Worm (Caenorhabditis elegans): Measurements from ENCODE around the gene hum-8.

Gene hum-8

ce11 chrIV:438384-438783, 2.0 kb downstream of the hum-8 start:
- TF ChIP-seq che-1 (tag; optimal IDR thresholded peaks at IDR 0.05) (no peak), sox-2 (GFP tag; IDR thresholded peaks at IDR 0.05) (no peak), ceh-48 (tag; optimal IDR thresholded peaks at IDR 0.05) (no peak), fkh-6 (tag; optimal IDR thresholded peaks at IDR 0.05) (no peak), ttx-3 (tag; optimal IDR thresholded peaks at IDR 0.05) (no peak), ceh-45 (GFP tag; IDR thresholded peaks at IDR 0.05) (no peak), sox-4 (tag; optimal IDR thresholded peaks at IDR 0.05) (no peak), ztf-16 (tag; optimal IDR thresholded peaks at IDR 0.05) (no peak), C08G9.2 (tag; optimal IDR thresholded peaks at IDR 0.05) (no peak), pha-4 (tag; optimal IDR thresholded peaks at IDR 0.05) (no peak), nhr-11 (tag; optimal IDR thresholded peaks at IDR 0.05) (no peak), nhr-232 (tag; optimal IDR thresholded peaks at IDR 0.05) (no peak), pag-3 (tag; optimal IDR thresholded peaks at IDR 0.05; ENCODE audit: borderline replicate concordance) (no peak), ceh-2 (tag; optimal IDR thresholded peaks at IDR 0.05) (no peak), ahr-1 (tag; optimal IDR thresholded peaks at IDR 0.05) (no peak), ceh-18 (tag; optimal IDR thresholded peaks at IDR 0.05) (no peak)

ce11 chrIV:428869-429268, 11.5 kb downstream of the hum-8 start, which contains the start of gene Y66H1A.5:
Gene Y66H1A.5, minus strand, starts transcription at chrIV:429133.
- TF ChIP-seq eyg-1 (tag; optimal IDR thresholded peaks at IDR 0.05), result no peak
- no peak for TF ChIP-seq sox-2 (GFP tag; IDR thresholded peaks at IDR 0.05)
- no peak for TF ChIP-seq dve-1 (tag; optimal IDR thresholded peaks at IDR 0.05)
- TF ChIP-seq ttx-3 (tag; optimal IDR thresholded peaks at IDR 0.05), result no peak
- no peak for TF ChIP-seq hlh-13 (GFP tag; optimal IDR thresholded peaks at IDR 0.05)
- no peak for TF ChIP-seq sox-4 (tag; optimal IDR thresholded peaks at IDR 0.05)

ce11 chrIV:427100-427908, 13.1 kb downstream of the hum-8 start:
- TF ChIP-seq hlh-13 (GFP tag; optimal IDR thresholded peaks at IDR 0.05) (no peak), npax-4 (tag; optimal IDR thresholded peaks at IDR 0.05) (no peak), gmeb-2 (tag; optimal IDR thresholded peaks at IDR 0.05) (no peak), ahr-1 (tag; optimal IDR thresholded peaks at IDR 0.05) (no peak), ceh-31 (tag; optimal IDR thresholded peaks at IDR 0.05) (no peak)

DNA sequence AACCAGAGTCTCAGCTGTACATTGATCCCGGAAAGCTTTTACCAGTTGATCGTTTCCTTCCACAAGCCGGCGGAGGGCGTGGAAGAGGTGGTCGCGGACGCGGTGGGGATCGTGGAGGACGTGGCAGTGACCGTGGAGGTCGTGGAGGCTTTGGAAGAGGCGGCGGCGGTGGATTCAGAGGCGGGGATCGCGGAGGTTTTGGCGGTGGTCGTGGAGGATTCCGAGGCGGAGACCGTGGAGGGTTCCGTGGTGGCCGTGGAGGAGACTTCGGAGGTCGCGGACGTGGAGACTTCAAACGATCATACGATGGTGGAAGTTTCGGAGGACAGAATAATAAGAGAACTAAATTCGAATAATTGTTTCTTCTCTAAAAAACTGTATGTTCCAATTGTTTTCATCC, 13.8 kb downstream of the hum-8 start:
- TF ChIP-seq odd-2 (tag; optimal IDR thresholded peaks at IDR 0.05), result no peak
- no peak for TF ChIP-seq K02D7.2 (tag; optimal IDR thresholded peaks at IDR 0.05)
- TF ChIP-seq pha-4 (tag; optimal IDR thresholded peaks at IDR 0.05), result no peak
- no peak for TF ChIP-seq tbx-2 (tag; optimal IDR thresholded peaks at IDR 0.05)
- no peak for TF ChIP-seq T23F11.4 (GFP tag; optimal IDR thresholded peaks at IDR 0.05)
- no peak for TF ChIP-seq fax-1 (tag; optimal IDR thresholded peaks at IDR 0.05)
- no peak for TF ChIP-seq sox-2 (GFP tag; IDR thresholded peaks at IDR 0.05)
- TF ChIP-seq sdc-2 (tag; optimal IDR thresholded peaks at IDR 0.05), result no peak

ce11 chrIV:425995-426394, 14.4 kb downstream of the hum-8 start, which contains the start of gene garr-1:
Gene garr-1, plus strand, starts transcription at chrIV:426168.
- TF ChIP-seq fkh-10 (GFP tag; optimal IDR thresholded peaks at IDR 0.05), result no peak
- no peak for TF ChIP-seq pha-4 (tag; optimal IDR thresholded peaks at IDR 0.05)
- no peak for TF ChIP-seq ceh-22 (tag; optimal IDR thresholded peaks at IDR 0.05)
- TF ChIP-seq odd-2 (tag; optimal IDR thresholded peaks at IDR 0.05), result no peak
- TF ChIP-seq lin-11 (tag; optimal IDR thresholded peaks at IDR 0.05), result no peak
- TF ChIP-seq elt-4 (tag; optimal IDR thresholded peaks at IDR 0.05), result no peak
- TF ChIP-seq hlh-6 (tag; optimal IDR thresholded peaks at IDR 0.05), result no peak
- no peak for TF ChIP-seq unc-3 (GFP tag; conservative IDR thresholded peaks at IDR 0.05)
- TF ChIP-seq unc-3 (tag; optimal IDR thresholded peaks at IDR 0.05), result no peak
- no peak for TF ChIP-seq eyg-1 (tag; optimal IDR thresholded peaks at IDR 0.05)
- TF ChIP-seq hlh-8 (tag; optimal IDR thresholded peaks at IDR 0.05), result no peak
- no peak for TF ChIP-seq ceh-30 (tag; optimal IDR thresholded peaks at IDR 0.05)
- TF ChIP-seq fkh-6 (tag; optimal IDR thresholded peaks at IDR 0.05), result no peak
- TF ChIP-seq zip-5 (tag; optimal IDR thresholded peaks at IDR 0.05), result no peak
- TF ChIP-seq syd-9 (tag; optimal IDR thresholded peaks at IDR 0.05), result no peak

Data from whole organism, late embryonic.